Worm (Caenorhabditis elegans) whole organism, late embryonic: ENCODE data around the gene H03A11.2.

Experiments
- C08G9.2 ChIP-seq: sonication (generic microtip); optimal IDR thresholded peaks from 2 replicates; lab custom pipeline; 2016; ENCODE audit warnings: mild to moderate bottlenecking, missing genetic modification characterization, moderate library complexity, missing compliant biosample characterization
- C38D4.7 ChIP-seq: fragments of 200-800 bp; sonication (Bioruptor generic); optimal IDR thresholded peaks from 2 replicates; lab custom pipeline; 2018; ENCODE audit warnings: mild to moderate bottlenecking, missing genetic modification characterization, moderate library complexity, missing compliant biosample characterization
- F13H6.1 ChIP-seq: sonication (generic microtip); optimal IDR thresholded peaks from 2 replicates; lab custom pipeline; 2016; ENCODE audit warnings: missing genetic modification characterization, missing compliant biosample characterization
- T23F11.4 ChIP-seq: fragments of 200-800 bp; sonication (Bioruptor generic); optimal IDR thresholded peaks from 2 replicates; lab custom pipeline; 2018; ENCODE audit warnings: mild to moderate bottlenecking, missing genetic modification characterization, missing compliant biosample characterization
- ahr-1 ChIP-seq: sonication (generic microtip); optimal IDR thresholded peaks from 2 replicates; lab custom pipeline; 2016; ENCODE audit warnings: missing genetic modification characterization, missing compliant biosample characterization
- ceh-14 ChIP-seq: sonication (generic microtip); optimal IDR thresholded peaks from 2 replicates; lab custom pipeline; 2016; ENCODE audit warnings: missing genotype, missing genetic modification characterization, missing compliant biosample characterization
- ceh-18 ChIP-seq: sonication (generic microtip); optimal IDR thresholded peaks from 2 replicates; lab custom pipeline; 2016; ENCODE audit warnings: missing genetic modification characterization, missing compliant biosample characterization
- ceh-2 ChIP-seq: sonication (generic microtip); optimal IDR thresholded peaks from 2 replicates; lab custom pipeline; 2016; ENCODE audit warnings: missing genotype, missing genetic modification characterization, missing compliant biosample characterization
- ceh-22 ChIP-seq: sonication (generic microtip); optimal IDR thresholded peaks from 2 replicates; lab custom pipeline; 2017; ENCODE audit warnings: missing biosample characterization, missing genetic modification characterization
- ceh-24 ChIP-seq: sonication (generic microtip); optimal IDR thresholded peaks from 2 replicates; lab custom pipeline; 2016; ENCODE audit warnings: mild to moderate bottlenecking, missing genetic modification characterization, missing compliant biosample characterization
- ceh-31 ChIP-seq: sonication (generic microtip); optimal IDR thresholded peaks from 2 replicates; lab custom pipeline; 2016; ENCODE audit warnings: missing genetic modification characterization, missing compliant biosample characterization
- ceh-34 ChIP-seq: sonication (generic microtip); optimal IDR thresholded peaks from 2 replicates; lab custom pipeline; 2016; ENCODE audit warnings: mild to moderate bottlenecking, missing genetic modification characterization, missing compliant biosample characterization
- ceh-45 ChIP-seq: fragments of 200-800 bp; sonication (Bioruptor generic); IDR thresholded peaks from 2 replicates; pipeline ENCODE4 v1.3.6; 2022; ENCODE audit warnings: missing genetic modification reagents, missing genetic modification characterization, missing compliant biosample characterization
- che-1 ChIP-seq: sonication (generic microtip); optimal IDR thresholded peaks from 2 replicates; lab custom pipeline; 2016; ENCODE audit warnings: mild to moderate bottlenecking, missing genetic modification characterization, missing compliant biosample characterization
- dmd-4 ChIP-seq: sonication (generic microtip); optimal IDR thresholded peaks from 2 replicates; lab custom pipeline; 2016; ENCODE audit warnings: borderline replicate concordance, missing genetic modification characterization, missing compliant biosample characterization
- elt-2 ChIP-seq: sonication (generic microtip); optimal IDR thresholded peaks from 2 replicates; lab custom pipeline; 2016; ENCODE audit warnings: missing genetic modification reagents, missing genetic modification characterization, missing compliant biosample characterization
- ets-4 ChIP-seq: sonication (generic microtip); optimal IDR thresholded peaks from 2 replicates; lab custom pipeline; 2016; ENCODE audit warnings: missing genetic modification characterization, missing compliant biosample characterization
- eyg-1 ChIP-seq: sonication (generic microtip); optimal IDR thresholded peaks from 2 replicates; lab custom pipeline; 2016; ENCODE audit warnings: missing genotype, missing genetic modification characterization, missing compliant biosample characterization
- fkh-10 ChIP-seq: fragments of 150-350 bp; optimal IDR thresholded peaks from 2 replicates; lab custom pipeline; 2014; ENCODE audit warnings: missing biosample characterization, missing genetic modification reagents, missing genetic modification characterization
- fkh-6 ChIP-seq: sonication (generic microtip); optimal IDR thresholded peaks from 2 replicates; lab custom pipeline; 2016; ENCODE audit warnings: missing genetic modification characterization, missing compliant biosample characterization
- gmeb-2 ChIP-seq: sonication (generic microtip); optimal IDR thresholded peaks from 2 replicates; lab custom pipeline; 2016; ENCODE audit warnings: missing genetic modification characterization, inconsistent platforms, missing compliant biosample characterization
- hlh-13 ChIP-seq: fragments of 200-800 bp; sonication (Bioruptor generic); optimal IDR thresholded peaks from 2 replicates; lab custom pipeline; 2018; ENCODE audit warnings: mild to moderate bottlenecking, missing genetic modification characterization, missing compliant biosample characterization
- hlh-15 ChIP-seq: sonication (generic microtip); optimal IDR thresholded peaks from 2 replicates; lab custom pipeline; 2016; ENCODE audit warnings: missing genetic modification characterization, missing compliant biosample characterization
- hlh-30 ChIP-seq: sonication (generic microtip); optimal IDR thresholded peaks from 2 replicates; lab custom pipeline; 2017; ENCODE audit warnings: antibody characterized with exemption, missing genetic modification characterization, missing compliant biosample characterization; ENCODE audit not compliant: insufficient read depth
- hlh-6 ChIP-seq: sonication (generic microtip); optimal IDR thresholded peaks from 2 replicates; lab custom pipeline; 2016; ENCODE audit warnings: missing genotype, missing genetic modification characterization, missing compliant biosample characterization
- hlh-8 ChIP-seq: sonication (generic microtip); optimal IDR thresholded peaks from 2 replicates; lab custom pipeline; 2016; ENCODE audit warnings: missing genotype, missing genetic modification characterization, missing compliant biosample characterization
- lim-6 ChIP-seq: sonication (generic microtip); optimal IDR thresholded peaks from 2 replicates; lab custom pipeline; 2016; ENCODE audit warnings: missing genetic modification characterization, missing compliant biosample characterization
- lin-11 ChIP-seq: fragments of 200-800 bp; sonication (Bioruptor generic); optimal IDR thresholded peaks from 2 replicates; lab custom pipeline; 2018; ENCODE audit warnings: mild to moderate bottlenecking, missing genetic modification characterization, missing compliant biosample characterization
- madf-2 ChIP-seq: sonication (generic microtip); optimal IDR thresholded peaks from 2 replicates; lab custom pipeline; 2017; ENCODE audit warnings: missing genetic modification characterization, missing compliant biosample characterization
- nfya-1 ChIP-seq: sonication (generic microtip); optimal IDR thresholded peaks from 2 replicates; lab custom pipeline; 2017; ENCODE audit warnings: missing genetic modification characterization, mild to moderate bottlenecking, missing compliant biosample characterization, antibody characterized with exemption, moderate library complexity
- nhr-11 ChIP-seq: fragments of 150-350 bp; optimal IDR thresholded peaks from 2 replicates; lab custom pipeline; 2014; ENCODE audit warnings: missing biosample characterization, missing genetic modification characterization
- nhr-232 ChIP-seq: sonication (generic microtip); optimal IDR thresholded peaks from 2 replicates; lab custom pipeline; 2016; ENCODE audit warnings: missing genetic modification characterization, missing compliant biosample characterization
- npax-4 ChIP-seq: sonication (generic microtip); optimal IDR thresholded peaks from 2 replicates; lab custom pipeline; 2016; ENCODE audit warnings: missing genetic modification characterization, missing compliant biosample characterization
- pag-3 ChIP-seq: sonication (generic microtip); optimal IDR thresholded peaks from 2 replicates; lab custom pipeline; 2016; ENCODE audit warnings: missing compliant biosample characterization, missing genetic modification characterization, borderline replicate concordance
- pat-9 ChIP-seq: fragments of 200-800 bp; sonication (Bioruptor generic); optimal IDR thresholded peaks from 2 replicates; lab custom pipeline; 2018; ENCODE audit warnings: mild to moderate bottlenecking, missing genetic modification characterization, moderate library complexity, missing compliant biosample characterization
- pax-1 ChIP-seq: fragments of 150-350 bp; optimal IDR thresholded peaks from 2 replicates; lab custom pipeline; 2014; ENCODE audit warnings: missing biosample characterization, missing genetic modification characterization
- pqm-1 ChIP-seq: sonication (generic microtip); optimal IDR thresholded peaks from 2 replicates; lab custom pipeline; 2016; ENCODE audit warnings: missing genetic modification characterization, missing compliant biosample characterization
- rnt-1 ChIP-seq: sonication (generic microtip); optimal IDR thresholded peaks from 2 replicates; lab custom pipeline; 2016; ENCODE audit warnings: missing genetic modification characterization, missing compliant biosample characterization
- sox-2 ChIP-seq: fragments of 200-800 bp; sonication (Bioruptor generic); IDR thresholded peaks from 2 replicates; pipeline ENCODE4 v1.3.6; 2022; ENCODE audit warnings: missing genetic modification reagents, missing genetic modification characterization, missing compliant biosample characterization
- sox-4 ChIP-seq: sonication (generic microtip); optimal IDR thresholded peaks from 2 replicates; lab custom pipeline; 2017; ENCODE audit warnings: mild to moderate bottlenecking, missing genetic modification characterization, inconsistent platforms, missing compliant biosample characterization
- syd-9 ChIP-seq: sonication (generic microtip); optimal IDR thresholded peaks from 2 replicates; lab custom pipeline; 2016; ENCODE audit warnings: mild to moderate bottlenecking, missing genetic modification characterization, moderate library complexity, missing compliant biosample characterization
- tbx-2 ChIP-seq: sonication (generic microtip); optimal IDR thresholded peaks from 2 replicates; lab custom pipeline; 2016; ENCODE audit warnings: missing genetic modification characterization, missing compliant biosample characterization
- tbx-7 ChIP-seq: sonication (generic microtip); optimal IDR thresholded peaks from 2 replicates; lab custom pipeline; 2016; ENCODE audit warnings: missing genotype, missing genetic modification characterization, missing compliant biosample characterization
- unc-86 ChIP-seq: sonication (generic microtip); optimal IDR thresholded peaks from 2 replicates; lab custom pipeline; 2016; ENCODE audit warnings: missing genetic modification characterization, missing compliant biosample characterization

H03A11.2 gene

DNA sequence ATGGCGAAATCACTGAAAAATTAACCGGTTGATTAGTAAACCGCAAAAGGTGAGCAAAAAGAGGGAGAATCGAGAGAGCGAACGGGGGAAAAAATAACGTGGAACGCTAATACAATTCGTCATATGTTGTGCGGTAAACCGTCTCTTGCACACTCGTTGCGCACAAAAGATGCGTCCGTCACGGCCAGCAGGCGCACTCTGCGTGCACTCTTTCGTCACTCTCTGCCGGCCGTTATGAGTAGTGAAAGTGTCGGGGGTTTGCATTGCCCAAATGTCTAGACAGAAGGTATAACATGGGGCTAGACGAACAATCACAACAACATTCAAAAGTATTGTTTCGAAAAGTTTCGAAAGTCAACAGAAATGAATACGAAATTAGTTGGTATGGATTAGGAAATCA lies 49.0 kb downstream of the H03A11.2 start, which contains the start of gene pkhm-2 (continued):
- peak; percentile 17 for TF ChIP-seq madf-2
- peak; percentile 52 for TF ChIP-seq hlh-30 (tag; lab: Kevin White, UChicago)
- peak; percentile 28 for TF ChIP-seq syd-9 (tag; lab: Kevin White, UChicago)
- peak; percentile 8 for TF ChIP-seq pax-1 (tag; lab: Kevin White, UChicago)
- no peak for TF ChIP-seq hlh-6 (tag; lab: Kevin White, UChicago)
- no peak for TF ChIP-seq T23F11.4 (GFP tag; lab: Kevin White, UChicago)
- no peak for TF ChIP-seq pag-3 (tag; lab: Kevin White, UChicago)
- TF ChIP-seq elt-2 (tag; lab: Kevin White, UChicago): peak; percentile 62
- TF ChIP-seq C38D4.7: no peak
- TF ChIP-seq ahr-1 (tag; lab: Kevin White, UChicago): peak; percentile 7
- peak; percentile 71 for TF ChIP-seq ceh-31 (tag; lab: Kevin White, UChicago)
- no peak for TF ChIP-seq tbx-7 (tag; lab: Kevin White, UChicago)
- TF ChIP-seq nhr-232 (tag; lab: Kevin White, UChicago): peak; percentile 40
- TF ChIP-seq lim-6: no peak
- TF ChIP-seq eyg-1 (tag; lab: Kevin White, UChicago): no peak
- TF ChIP-seq C08G9.2: no peak
- TF ChIP-seq sox-2 (GFP tag; lab: Robert Waterston, UW): no peak
- no peak for TF ChIP-seq npax-4 (tag; lab: Kevin White, UChicago)
- no peak for TF ChIP-seq unc-86 (tag; lab: Kevin White, UChicago)
- peak; percentile 62 for TF ChIP-seq rnt-1
- TF ChIP-seq nfya-1: peak; percentile 59
- no peak for TF ChIP-seq fkh-6 (tag; lab: Kevin White, UChicago)
- TF ChIP-seq ets-4 (tag; lab: Kevin White, UChicago): no peak
- TF ChIP-seq hlh-8 (tag; lab: Kevin White, UChicago): no peak
- no peak; the same call in 1 of the 2 replicates for TF ChIP-seq ceh-45
- no peak for TF ChIP-seq fkh-10 (GFP tag; lab: Kevin White, UChicago)
- TF ChIP-seq tbx-2 (tag; lab: Kevin White, UChicago): peak; percentile 73
- peak; percentile 75 for TF ChIP-seq ceh-34 (tag; lab: Kevin White, UChicago)
- peak; percentile 80 for TF ChIP-seq ceh-18 (tag; lab: Kevin White, UChicago)
- no peak for TF ChIP-seq lin-11 (tag; lab: Kevin White, UChicago)
- TF ChIP-seq dmd-4: peak; percentile 36
- TF ChIP-seq F13H6.1 (tag; lab: Kevin White, UChicago): peak; percentile 34
- TF ChIP-seq nhr-11 (tag; lab: Kevin White, UChicago): no peak
- no peak for TF ChIP-seq ceh-22 (tag; lab: Kevin White, UChicago)
- TF ChIP-seq hlh-15 (tag; lab: Kevin White, UChicago): no peak
- TF ChIP-seq ceh-24 (tag; lab: Kevin White, UChicago): no peak
- TF ChIP-seq ceh-14: no peak
- TF ChIP-seq pat-9: peak; percentile 28
- no peak for TF ChIP-seq hlh-13 (GFP tag; lab: Kevin White, UChicago)
- peak; percentile 41 for TF ChIP-seq che-1 (tag; lab: Kevin White, UChicago)
- TF ChIP-seq gmeb-2 (tag; lab: Kevin White, UChicago): peak; percentile 38
- no peak for TF ChIP-seq pqm-1 (tag; lab: Kevin White, UChicago)
- TF ChIP-seq sox-4 (tag; lab: Kevin White, UChicago): peak; percentile 33
- peak; percentile 18 for TF ChIP-seq ceh-2 (tag; lab: Kevin White, UChicago)
- TF ChIP-seq, all 69 proteins: peak for 31
